Fruit fly (Drosophila melanogaster) S2 (cell line): ENCODE measurements around the gene Poxm.

ENCODE experiments used
- CG8478 ChIP-seq: fragments of >200 bp; optimal IDR thresholded peaks from 2 replicates; lab custom pipeline; 2018
- CTCF ChIP-seq, 2 experiments: fragments of >200 bp; optimal IDR thresholded peaks; 2 replicates each; lab custom pipeline; 2018

dm6 chr3R:8349449-8350115 is 16.0 kb upstream of the Poxm start, which contains the start of gene Atg13:
- TF ChIP-seq CG8478 (lab: Kevin White, UChicago) (no peak), CTCF (optimal IDR thresholded peaks at IDR 0.05; lab: Kevin White, UChicago) (no peak)
